Fruit fly (Drosophila melanogaster): ENCODE data around the gene CG11841.

The CG11841 gene

dm6 chr3R:29088938-29089661 is 38.2 kb downstream of the CG11841 start (continued):
- TF ChIP-seq Blimp-1 (GFP tag; optimal IDR thresholded peaks at IDR 0.05) (peak; percentile 79), slou (GFP tag; optimal IDR thresholded peaks at IDR 0.05) (no peak), Nf-YB (GFP tag; optimal IDR thresholded peaks at IDR 0.05) (peak; percentile 21), ems (GFP tag; optimal IDR thresholded peaks at IDR 0.05) (peak; percentile 76), CG2202 (tag; optimal IDR thresholded peaks at IDR 0.05) (peak; percentile 50), CG15514 (GFP tag; optimal IDR thresholded peaks at IDR 0.05) (peak; percentile 47), sens-2 (GFP tag; IDR thresholded peaks at IDR 0.05) (no peak), lola (GFP tag; optimal IDR thresholded peaks at IDR 0.05) (peak in 1 of 3 experiments; percentile 70), Opbp (GFP tag; IDR thresholded peaks at IDR 0.05; ENCODE audit: partially characterized antibody) (no peak), CG12659 (GFP tag; optimal IDR thresholded peaks at IDR 0.05) (peak; percentile 71), yki (optimal IDR thresholded peaks at IDR 0.05) (no peak), ash1 (GFP tag; optimal IDR thresholded peaks at IDR 0.05) (no peak), pum (GFP tag; optimal IDR thresholded peaks at IDR 0.05) (peak; percentile 35), Bdp1 (GFP tag; optimal IDR thresholded peaks at IDR 0.05) (peak; percentile 14), HmgZ (tag; optimal IDR thresholded peaks at IDR 0.05) (peak; percentile 26), nerfin-2 (GFP tag; IDR thresholded peaks at IDR 0.05; ENCODE audit: partially characterized antibody) (no peak), Poxn (GFP tag; IDR thresholded peaks at IDR 0.05) (no peak), CG6683 (GFP tag; optimal IDR thresholded peaks at IDR 0.05) (peak; percentile 45), CG16863 (GFP tag; optimal IDR thresholded peaks at IDR 0.05) (peak; percentile 16), hb (GFP tag; IDR thresholded peaks at IDR 0.05; ENCODE audit: partially characterized antibody) (no peak), chm (GFP tag; IDR thresholded peaks at IDR 0.05) (peak; percentile 10; the same call in 1 of the 2 replicates), sisA (GFP tag; IDR thresholded peaks at IDR 0.05) (peak; percentile 71), Atf3 (GFP tag; optimal IDR thresholded peaks at IDR 0.05) (peak; percentile 32), CG15011 (GFP tag; optimal IDR thresholded peaks at IDR 0.05) (peak; percentile 55), CG4617 (GFP tag; optimal IDR thresholded peaks at IDR 0.05; ENCODE audit: borderline replicate concordance) (no peak), tin (GFP tag; optimal IDR thresholded peaks at IDR 0.05) (peak; percentile 59), CG8924 (tag; optimal IDR thresholded peaks at IDR 0.05) (peak; percentile 80), Chrac-16 (GFP tag; optimal IDR thresholded peaks at IDR 0.05) (peak; percentile 53), zen (tag; optimal IDR thresholded peaks at IDR 0.05) (peak; percentile 45), CG7786 (GFP tag; optimal IDR thresholded peaks at IDR 0.05) (peak; percentile 57), Max (GFP tag; optimal IDR thresholded peaks at IDR 0.05) (peak; percentile 65), CG18262 (tag; optimal IDR thresholded peaks at IDR 0.05) (peak; percentile 87), C15 (GFP tag; IDR thresholded peaks at IDR 0.05) (no peak), CG6813 (GFP tag; optimal IDR thresholded peaks at IDR 0.05) (peak; percentile 15), CG3838 (GFP tag; optimal IDR thresholded peaks at IDR 0.05) (no peak), BtbVII (GFP tag; optimal IDR thresholded peaks at IDR 0.05) (peak; percentile 48), CG11456 (GFP tag; IDR thresholded peaks at IDR 0.05) (0 out of 3 replicates have a peak, but pooled peaks have one; percentile 48), emc (GFP tag; optimal IDR thresholded peaks at IDR 0.05) (no peak), odd (GFP tag; optimal IDR thresholded peaks at IDR 0.05) (peak; percentile 40), Atf-2 (GFP tag; optimal IDR thresholded peaks at IDR 0.05) (peak; percentile 60), Eip74EF (GFP tag; optimal IDR thresholded peaks at IDR 0.05) (peak in 1 of 2 experiments; percentile 72), Spps (tag; optimal IDR thresholded peaks at IDR 0.05) (peak; percentile 36), Awh (GFP tag; IDR thresholded peaks at IDR 0.05) (peak; percentile 71), Sry-δ (GFP tag; optimal IDR thresholded peaks at IDR 0.05) (no peak), CG2712 (tag; optimal IDR thresholded peaks at IDR 0.05) (peak; percentile 88), D19A (tag; optimal IDR thresholded peaks at IDR 0.05) (peak; percentile 71), Dp (GFP tag; optimal IDR thresholded peaks at IDR 0.05) (no peak), cad (GFP tag; optimal IDR thresholded peaks at IDR 0.05) (no peak), ftz-f1 (GFP tag; optimal IDR thresholded peaks at IDR 0.05) (no peak)
